Worm (Caenorhabditis elegans): Measurements from ENCODE around the gene srlf-30.
A peak's percentile ranks its signal among the peaks of the same experiment; 100 is the strongest.

srlf-30 gene

DNA sequence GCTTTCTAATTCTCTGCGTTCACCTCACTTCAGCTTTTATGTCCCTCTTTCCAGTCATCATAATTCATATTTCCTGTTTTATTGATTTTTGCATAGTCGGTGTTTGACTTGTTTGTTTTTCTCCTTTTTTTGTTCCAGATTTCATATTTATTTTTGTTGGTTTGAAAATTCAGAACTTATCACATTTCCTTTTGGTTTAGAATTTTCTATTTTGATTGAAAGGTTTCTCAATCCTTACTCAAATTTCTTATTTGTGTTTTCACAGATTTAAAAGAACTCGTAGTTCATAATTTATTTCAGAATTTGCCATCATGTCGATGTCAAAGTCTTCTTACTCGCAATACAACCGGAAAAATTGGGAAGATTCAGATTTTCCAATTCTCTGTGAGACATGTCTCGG, 39.1 kb upstream of the srlf-30 start, which contains the start of gene rbm-22:
rbm-22 (plus strand) TSS at position 301 of the 400 bp plus-strand sequence.
- TF ChIP-seq C16A3.4 (tag; optimal IDR thresholded peaks at IDR 0.05) (no peak), efl-1 (optimal IDR thresholded peaks at IDR 0.05) (no peak), efl-1 (GFP tag; optimal IDR thresholded peaks at IDR 0.05 in 1 of 2) (peak in 1 of 2 experiments; percentile 41)

- no peak for TF ChIP-seq irx-1 (tag; optimal IDR thresholded peaks at IDR 0.05)
- no peak for TF ChIP-seq sptf-1 (tag; optimal IDR thresholded peaks at IDR 0.05)
- no peak for TF ChIP-seq ama-1 (optimal IDR thresholded peaks at IDR 0.05)
- no peak for TF ChIP-seq hlh-4 (tag; optimal IDR thresholded peaks at IDR 0.05)
- no peak for TF ChIP-seq tlp-1 (tag; optimal IDR thresholded peaks at IDR 0.05)
- no peak for TF ChIP-seq sox-4 (tag; optimal IDR thresholded peaks at IDR 0.05)
- TF ChIP-seq lin-13 (GFP tag; optimal IDR thresholded peaks at IDR 0.05): no peak
- TF ChIP-seq alr-1 (tag; optimal IDR thresholded peaks at IDR 0.05; ENCODE audit: borderline replicate concordance): no peak
These were observed 36.2 kb upstream of the srlf-30 start, which contains the start of gene nish-1 for ce11 chrIV:10864031-10864430. Gene nish-1, plus strand, starts transcription at chrIV:10864331.

DNA sequence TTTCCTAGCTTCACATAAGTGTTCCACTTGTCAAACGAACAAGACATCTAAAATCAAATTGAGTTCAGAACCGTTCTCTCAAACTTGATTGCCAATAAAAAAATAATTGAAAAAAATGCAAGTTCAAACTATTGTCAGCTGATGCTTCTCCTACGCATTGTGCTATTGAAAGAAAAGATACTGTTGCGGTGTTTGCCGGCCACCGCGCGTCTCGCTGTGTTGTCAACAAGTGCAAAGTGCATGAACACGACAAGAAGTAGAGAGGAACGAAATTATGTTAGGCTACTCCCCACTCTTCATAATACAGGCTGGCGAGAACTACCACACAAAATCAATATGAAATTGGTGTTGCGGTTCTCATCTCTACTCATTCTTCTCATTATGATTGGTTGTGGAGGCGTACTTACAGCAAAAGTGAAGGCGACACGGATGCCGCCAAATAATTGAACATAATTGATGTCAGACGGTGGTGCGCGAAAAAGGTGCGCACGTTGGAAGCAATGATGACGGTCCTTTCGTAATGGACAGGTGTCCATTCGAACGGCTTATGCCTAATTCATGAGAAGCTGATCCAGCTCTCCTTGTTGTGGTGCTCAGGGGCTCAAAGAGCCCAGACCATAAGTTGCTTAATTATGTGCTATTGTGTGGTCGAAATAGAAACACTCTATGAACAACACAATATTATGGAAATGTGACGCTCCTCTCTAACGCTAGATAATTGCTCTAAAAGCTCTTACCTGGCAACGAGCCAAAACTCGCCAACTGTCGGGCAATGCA, 32.6 kb upstream of the srlf-30 start:
- TF ChIP-seq F16B12.6 (tag; optimal IDR thresholded peaks at IDR 0.05) (no peak), efl-1 (optimal IDR thresholded peaks at IDR 0.05) (no peak), efl-1 (GFP tag; optimal IDR thresholded peaks at IDR 0.05 in 1 of 2) (peak in 1 of 2 experiments; percentile 59)

- no peak for TF ChIP-seq nhr-76 (tag; optimal IDR thresholded peaks at IDR 0.05)
- TF ChIP-seq ceh-63 (GFP tag; optimal IDR thresholded peaks at IDR 0.05): no peak
- no peak for TF ChIP-seq alr-1 (tag; optimal IDR thresholded peaks at IDR 0.05; ENCODE audit: borderline replicate concordance)
- TF ChIP-seq unc-130 (tag; optimal IDR thresholded peaks at IDR 0.05): no peak
- no peak for TF ChIP-seq ama-1 (optimal IDR thresholded peaks at IDR 0.05)
- TF ChIP-seq nhr-28 (tag; optimal IDR thresholded peaks at IDR 0.05): no peak
- TF ChIP-seq egl-27 (tag; optimal IDR thresholded peaks at IDR 0.05): no peak
- TF ChIP-seq dpl-1 (GFP tag; optimal IDR thresholded peaks at IDR 0.05): no peak
- TF ChIP-seq lin-14 (GFP tag; optimal IDR thresholded peaks at IDR 0.05): peak; percentile 74
- TF ChIP-seq pqm-1 (tag; optimal IDR thresholded peaks at IDR 0.05): no peak
- no peak for TF ChIP-seq sptf-1 (tag; optimal IDR thresholded peaks at IDR 0.05)
- TF ChIP-seq blmp-1 (tag; optimal IDR thresholded peaks at IDR 0.05): no peak
- no peak for TF ChIP-seq mep-1 (tag; optimal IDR thresholded peaks at IDR 0.05)
- no peak for TF ChIP-seq snpc-4 (tag; optimal IDR thresholded peaks at IDR 0.05)
- TF ChIP-seq nhr-77 (tag; optimal IDR thresholded peaks at IDR 0.05): no peak
- peak in 1 of 3 experiments; percentile 43 for TF ChIP-seq ceh-82 (tag; optimal IDR thresholded peaks at IDR 0.05)
- TF ChIP-seq lin-13 (GFP tag; optimal IDR thresholded peaks at IDR 0.05): no peak
- no peak for TF ChIP-seq ets-5 (GFP tag; IDR thresholded peaks at IDR 0.05)
- no peak for TF ChIP-seq ztf-11 (tag; optimal IDR thresholded peaks at IDR 0.05)
- no peak for TF ChIP-seq dsc-1 (tag; optimal IDR thresholded peaks at IDR 0.05)
- TF ChIP-seq nhr-47 (tag; optimal IDR thresholded peaks at IDR 0.05): peak; percentile 2
- no peak for TF ChIP-seq nhr-84 (tag; optimal IDR thresholded peaks at IDR 0.05)
- TF ChIP-seq tlp-1 (tag; optimal IDR thresholded peaks at IDR 0.05): no peak
- TF ChIP-seq fkh-4 (tag; optimal IDR thresholded peaks at IDR 0.05; ENCODE audit: borderline replicate concordance): no peak
- TF ChIP-seq unc-62 (GFP tag; optimal IDR thresholded peaks at IDR 0.05): no peak
- TF ChIP-seq mab-9 (GFP tag; IDR thresholded peaks at IDR 0.05): no peak
- TF ChIP-seq swsn-7 (tag; optimal IDR thresholded peaks at IDR 0.05): no peak
- no peak for TF ChIP-seq nhr-12 (tag; optimal IDR thresholded peaks at IDR 0.05)
- no peak for TF ChIP-seq nhr-71 (tag; optimal IDR thresholded peaks at IDR 0.05)
- TF ChIP-seq fkh-10 (GFP tag; optimal IDR thresholded peaks at IDR 0.05): no peak
- TF ChIP-seq tbx-2 (tag; optimal IDR thresholded peaks at IDR 0.05): peak; percentile 15
- TF ChIP-seq fos-1 (tag; optimal IDR thresholded peaks at IDR 0.05): no peak
- peak; percentile 4 for TF ChIP-seq rnt-1 (tag; optimal IDR thresholded peaks at IDR 0.05)
- no peak for TF ChIP-seq lin-35 (GFP tag; optimal IDR thresholded peaks at IDR 0.05)
- no peak for TF ChIP-seq elt-2 (tag; optimal IDR thresholded peaks at IDR 0.05)
- TF ChIP-seq zip-4 (GFP tag; optimal IDR thresholded peaks at IDR 0.05): no peak
These were observed 31.4 kb upstream of the srlf-30 start, which contains the start of gene F13E9.11 for ce11 chrIV:10868629-10869251. Gene F13E9.11, minus strand, starts transcription at chrIV:10869135.

Data from whole organism, L1 larva.